Worm (Caenorhabditis elegans) whole organism, late embryonic: Measurements from ENCODE around the gene srh-219.

ENCODE experiments used
- ceh-45 ChIP-seq: fragments of 200-800 bp; sonication (Bioruptor generic); IDR thresholded peaks from 2 replicates; pipeline ENCODE4 v1.3.6; 2022; ENCODE audit warnings: missing genetic modification reagents, missing genetic modification characterization, missing compliant biosample characterization
- pag-3 ChIP-seq: sonication (generic microtip); optimal IDR thresholded peaks from 2 replicates; lab custom pipeline; 2016; ENCODE audit warnings: missing compliant biosample characterization, missing genetic modification characterization, borderline replicate concordance
- sdc-2 ChIP-seq: sonication (generic microtip); optimal IDR thresholded peaks from 2 replicates; lab custom pipeline; 2016; ENCODE audit warnings: missing genotype, missing genetic modification characterization, missing compliant biosample characterization
- sox-2 ChIP-seq: fragments of 200-800 bp; sonication (Bioruptor generic); IDR thresholded peaks from 2 replicates; pipeline ENCODE4 v1.3.6; 2022; ENCODE audit warnings: missing genetic modification reagents, missing genetic modification characterization, missing compliant biosample characterization
- unc-42 ChIP-seq: sonication (generic microtip); optimal IDR thresholded peaks from 2 replicates; lab custom pipeline; 2016; ENCODE audit warnings: missing genotype, missing genetic modification characterization, missing compliant biosample characterization
- zip-5 ChIP-seq: sonication (generic microtip); optimal IDR thresholded peaks from 2 replicates; lab custom pipeline; 2016; ENCODE audit warnings: missing genetic modification characterization, missing compliant biosample characterization

ce11 chrV:15515365-15515764, 20.1 kb downstream of the srh-219 start:
- no peak for TF ChIP-seq sox-2 (GFP tag; lab: Robert Waterston, UW)
- no peak for TF ChIP-seq ceh-45 (GFP tag; lab: Robert Waterston, UW)
- no peak for TF ChIP-seq pag-3 (tag; lab: Kevin White, UChicago)
- no peak for TF ChIP-seq zip-5
- TF ChIP-seq unc-42 (tag; lab: Kevin White, UChicago): no peak
- TF ChIP-seq sdc-2 (tag; lab: Kevin White, UChicago): no peak
